Worm (Caenorhabditis elegans): ENCODE results near the gene C27B7.7.

DNA sequence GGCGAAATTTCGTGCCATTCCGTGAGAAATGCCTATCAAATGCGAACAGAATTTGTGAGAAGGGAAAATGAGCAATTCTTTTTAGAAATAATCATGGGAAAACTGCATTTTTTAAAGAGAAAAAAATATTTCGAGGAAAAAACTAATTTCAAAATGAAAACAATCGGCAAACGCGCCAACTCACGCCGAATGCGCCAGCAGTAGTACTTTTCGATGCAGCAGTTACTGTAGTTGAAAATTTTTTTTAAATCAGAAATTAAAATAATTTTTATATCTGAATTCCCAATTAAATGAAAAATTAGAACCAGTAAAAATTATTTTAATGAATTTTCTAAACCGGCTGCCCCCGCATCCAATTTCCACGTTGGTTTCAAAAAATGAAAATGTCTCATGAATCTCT is 16.5 kb downstream of the C27B7.7 start:
- TF ChIP-seq ztf-29 (GFP tag; IDR thresholded peaks at IDR 0.05): no peak
- no peak for TF ChIP-seq T22C8.4 (GFP tag; IDR thresholded peaks at IDR 0.05)
- no peak for TF ChIP-seq flt-1 (GFP tag; IDR thresholded peaks at IDR 0.05)
- TF ChIP-seq klf-2 (GFP tag; conservative IDR thresholded peaks at IDR 0.05): no peak
- no peak for TF ChIP-seq tab-1 (GFP tag; IDR thresholded peaks at IDR 0.05)
- no peak for TF ChIP-seq ztf-23 (GFP tag; IDR thresholded peaks at IDR 0.05)
- no peak for TF ChIP-seq med-1 (GFP tag; optimal IDR thresholded peaks at IDR 0.05; ENCODE audit: insufficient read depth)

All from whole organism, midembryonic.